Worm (Caenorhabditis elegans): ENCODE data around the gene F15H10.8.

DNA sequence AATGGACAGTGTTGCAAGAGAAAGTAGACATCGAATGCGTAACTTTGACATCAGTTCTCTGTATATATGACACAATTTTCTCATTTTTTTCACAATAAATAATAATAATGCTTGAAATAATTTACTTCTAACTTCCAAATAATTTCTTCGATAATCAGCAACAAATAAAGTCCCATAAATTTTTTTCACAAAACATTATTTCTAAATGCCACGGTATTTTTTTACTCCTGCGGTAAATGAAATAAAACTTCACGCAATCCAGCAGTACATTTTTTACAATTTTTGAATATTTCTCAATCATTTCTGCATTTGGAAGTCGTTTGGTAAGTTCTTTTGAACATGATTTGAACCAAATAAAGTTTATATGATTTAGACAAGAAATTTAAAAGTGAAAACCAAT is 18.8 kb downstream of the F15H10.8 start, which contains the start of gene spe-10:
- TF ChIP-seq nhr-12 (tag; optimal IDR thresholded peaks at IDR 0.05) (no peak), ztf-11 (tag; optimal IDR thresholded peaks at IDR 0.05) (no peak), nhr-76 (tag; optimal IDR thresholded peaks at IDR 0.05) (no peak), lsy-2 (tag; optimal IDR thresholded peaks at IDR 0.05) (no peak), nhr-237 (tag; optimal IDR thresholded peaks at IDR 0.05) (no peak), unc-120 (tag; optimal IDR thresholded peaks at IDR 0.05; ENCODE audit: poor library complexity, severe bottlenecking) (no peak), unc-62 (GFP tag; optimal IDR thresholded peaks at IDR 0.05) (no peak), lin-13 (tag; optimal IDR thresholded peaks at IDR 0.05) (no peak), pha-4 (tag; optimal IDR thresholded peaks at IDR 0.05) (no peak), zip-8 (tag; optimal IDR thresholded peaks at IDR 0.05) (no peak), elt-1 (tag; optimal IDR thresholded peaks at IDR 0.05; ENCODE audit: borderline replicate concordance, insufficient read depth) (no peak), nhr-2 (tag; optimal IDR thresholded peaks at IDR 0.05) (no peak)
